Worm (Caenorhabditis elegans) whole organism, L4/young adult: ENCODE results near the gene B0303.7.

Experiments
- W03F9.2 ChIP-seq: fragments of 150-350 bp; optimal IDR thresholded peaks from 2 replicates; lab custom pipeline; 2014; ENCODE audit warnings: missing biosample characterization, missing genetic modification characterization
- dao-5 ChIP-seq: sonication (generic microtip); optimal IDR thresholded peaks from 2 replicates; lab custom pipeline; 2016; ENCODE audit warnings: missing genotype, missing genetic modification characterization, moderate library complexity, missing compliant biosample characterization

ce11 chrIII:8731973-8732372, 38.6 kb downstream of the B0303.7 start:
- no peak for TF ChIP-seq dao-5
- no peak for TF ChIP-seq W03F9.2
